Worm (Caenorhabditis elegans) whole organism, midembryonic: ENCODE data around the gene hlh-4.

Source experiments
- T22C8.4 ChIP-seq: fragments of 200-800 bp; sonication (Bioruptor generic); IDR thresholded peaks from 2 replicates; pipeline ENCODE4 v1.3.6; 2022; ENCODE audit warnings: missing genetic modification characterization, missing compliant biosample characterization
- cog-1 ChIP-seq: sonication (generic microtip); optimal IDR thresholded peaks from 2 replicates; lab custom pipeline; 2016; ENCODE audit warnings: missing genetic modification characterization, missing compliant biosample characterization
- flt-1 ChIP-seq: fragments of 200-800 bp; sonication (Bioruptor generic); IDR thresholded peaks from 2 replicates; pipeline ENCODE4 v1.3.6; 2022; ENCODE audit warnings: missing genetic modification characterization, missing compliant biosample characterization
- klf-2 ChIP-seq: fragments of 200-800 bp; sonication (Bioruptor generic); conservative IDR thresholded peaks from 2 replicates; pipeline ENCODE4 v1.3.6; 2022; ENCODE audit warnings: missing genetic modification reagents, missing genetic modification characterization, missing compliant biosample characterization
- med-1 ChIP-seq: sonication (generic microtip); optimal IDR thresholded peaks from 2 replicates; lab custom pipeline; 2017; ENCODE audit warnings: missing genetic modification characterization, mild to moderate bottlenecking, missing compliant biosample characterization, antibody characterized with exemption, missing genetic modification reagents; ENCODE audit not compliant: insufficient read depth
- ref-1 ChIP-seq: fragments of 200-800 bp; sonication (Bioruptor generic); conservative IDR thresholded peaks from 2 replicates; pipeline ENCODE4 v1.3.6; 2022; ENCODE audit warnings: missing genetic modification reagents, missing genetic modification characterization, missing compliant biosample characterization
- tab-1 ChIP-seq: fragments of 200-800 bp; sonication (Bioruptor generic); IDR thresholded peaks from 2 replicates; pipeline ENCODE4 v1.3.6; 2022; ENCODE audit warnings: missing genetic modification characterization, missing compliant biosample characterization
- ztf-23 ChIP-seq: fragments of 200-800 bp; sonication (Bioruptor generic); IDR thresholded peaks from 2 replicates; pipeline ENCODE4 v1.3.6; 2022; ENCODE audit warnings: missing genetic modification reagents, missing genetic modification characterization, missing compliant biosample characterization
- ztf-29 ChIP-seq: fragments of 200-800 bp; sonication (Bioruptor generic); IDR thresholded peaks from 2 replicates; pipeline ENCODE4 v1.3.6; 2022; ENCODE audit warnings: missing genetic modification reagents, missing genetic modification characterization, missing compliant biosample characterization

hlh-4 gene

DNA sequence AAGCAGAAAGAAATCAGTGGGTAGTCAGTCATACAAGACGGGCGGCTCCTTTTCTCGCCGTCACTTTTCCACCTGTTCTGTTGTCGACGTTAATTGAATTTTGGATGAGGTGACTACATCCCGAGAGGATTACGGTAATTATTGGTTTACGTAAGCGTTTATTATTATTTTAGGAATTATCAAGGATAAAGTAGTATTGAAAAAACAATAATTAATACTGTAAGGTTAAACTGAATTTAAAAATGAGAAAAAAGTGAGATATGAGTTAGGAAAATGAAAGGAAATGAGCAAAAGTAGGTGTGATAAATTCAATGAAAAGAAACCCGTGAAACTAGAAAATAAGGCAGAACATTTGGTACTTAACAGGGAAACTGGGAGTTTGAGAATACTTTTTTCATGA is at the start of gene hlh-4:
Gene hlh-4 (minus strand): TSS at position 101 of the 400 bp plus-strand sequence.
- TF ChIP-seq med-1 (GFP tag; lab: Kevin White, UChicago) (no peak), ztf-29 (GFP tag; lab: Robert Waterston, UW) (no peak), cog-1 (tag; lab: Kevin White, UChicago) (no peak), T22C8.4 (GFP tag; lab: Robert Waterston, UW) (no peak), ztf-23 (no peak), klf-2 (GFP tag; lab: Robert Waterston, UW) (no peak), flt-1 (GFP tag; lab: Robert Waterston, UW) (no peak), tab-1 (GFP tag; lab: Robert Waterston, UW) (no peak), ref-1 (GFP tag; lab: Robert Waterston, UW) (no peak)

DNA sequence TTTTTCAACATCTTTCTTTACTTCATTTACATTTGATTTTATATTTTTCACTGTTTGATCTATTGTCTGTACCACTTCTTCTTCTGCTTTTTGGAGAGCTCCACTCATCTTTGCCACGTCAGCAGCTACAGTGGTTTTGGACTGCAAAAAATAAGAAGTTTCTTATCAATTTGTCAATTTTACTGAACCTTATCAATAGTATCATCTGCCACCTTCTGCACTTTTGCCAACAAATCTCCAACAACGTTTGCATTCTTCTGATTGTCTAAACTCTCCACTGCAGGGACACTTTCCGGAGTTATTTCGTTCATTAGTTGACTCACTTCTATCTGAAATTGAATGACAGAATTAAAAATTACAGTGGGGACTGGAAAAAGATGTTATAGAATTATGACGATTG is 47.9 kb upstream of the hlh-4 start:
- no peak for TF ChIP-seq ztf-23
- TF ChIP-seq flt-1 (GFP tag; lab: Robert Waterston, UW), result no peak
- TF ChIP-seq ztf-29 (GFP tag; lab: Robert Waterston, UW), result no peak
- no peak for TF ChIP-seq klf-2 (GFP tag; lab: Robert Waterston, UW)
- TF ChIP-seq med-1 (GFP tag; lab: Kevin White, UChicago), result no peak
- no peak for TF ChIP-seq tab-1 (GFP tag; lab: Robert Waterston, UW)
- TF ChIP-seq cog-1 (tag; lab: Kevin White, UChicago), result no peak
- TF ChIP-seq ref-1 (GFP tag; lab: Robert Waterston, UW), result no peak

ce11 chrIII:9783133-9783590 is 44.3 kb upstream of the hlh-4 start:
- TF ChIP-seq tab-1 (GFP tag; lab: Robert Waterston, UW) (no peak), med-1 (GFP tag; lab: Kevin White, UChicago) (no peak), ztf-23 (no peak)

DNA sequence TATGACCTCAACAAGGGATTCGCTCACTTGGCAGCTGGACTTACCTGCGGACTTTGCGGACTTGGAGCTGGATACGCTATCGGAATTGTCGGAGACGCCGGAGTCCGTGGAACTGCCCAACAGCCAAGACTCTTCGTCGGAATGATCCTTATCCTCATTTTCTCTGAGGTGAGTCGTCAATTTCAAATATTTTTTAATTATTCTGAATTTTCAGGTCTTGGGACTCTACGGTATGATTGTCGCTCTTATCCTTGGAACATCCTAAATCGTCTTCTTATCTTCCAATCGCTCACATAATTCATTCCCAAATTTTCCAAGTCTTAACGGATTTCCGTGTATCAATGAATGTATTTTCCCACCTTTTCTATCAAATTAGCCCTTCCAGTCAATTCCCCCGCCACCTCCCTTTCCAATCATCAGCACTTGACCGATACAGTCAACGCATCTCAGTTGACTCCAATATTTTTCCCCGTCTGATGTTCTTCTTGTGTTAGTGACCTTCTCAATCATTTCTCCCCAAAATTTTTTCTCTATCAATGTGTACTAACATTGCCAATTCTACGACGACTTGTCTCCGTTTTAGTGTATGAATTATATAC is 43.7 kb upstream of the hlh-4 start, which contains the start of gene R10E11.6:
Gene R10E11.6 (plus strand): TSS at position 524 of the 599 bp plus-strand sequence.
- TF ChIP-seq flt-1 (GFP tag; lab: Robert Waterston, UW) (no peak), T22C8.4 (GFP tag; lab: Robert Waterston, UW) (no peak), tab-1 (GFP tag; lab: Robert Waterston, UW) (no peak), ztf-29 (GFP tag; lab: Robert Waterston, UW) (no peak), med-1 (GFP tag; lab: Kevin White, UChicago) (no peak), cog-1 (tag; lab: Kevin White, UChicago) (no peak), ref-1 (GFP tag; lab: Robert Waterston, UW) (no peak), ztf-23 (no peak), klf-2 (GFP tag; lab: Robert Waterston, UW) (no peak)

DNA sequence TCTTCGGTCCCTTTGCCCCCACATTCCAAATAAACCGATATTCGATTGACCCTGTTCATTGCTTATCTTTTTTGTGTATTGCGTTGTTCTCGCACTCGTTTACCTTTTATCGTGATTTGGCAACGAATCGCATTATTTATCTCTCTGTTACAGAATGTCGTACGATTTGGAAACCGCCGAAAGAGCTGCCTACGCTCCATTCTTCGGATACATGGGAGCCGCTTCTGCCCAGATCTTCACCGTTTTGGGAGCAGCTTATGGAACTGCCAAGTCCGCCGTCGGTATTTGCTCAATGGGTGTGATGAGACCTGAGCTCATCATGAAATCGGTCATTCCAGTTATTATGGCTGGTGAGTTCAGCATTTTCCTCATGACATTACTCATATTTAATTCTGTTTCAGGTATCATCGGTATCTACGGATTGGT is 43.2 kb upstream of the hlh-4 start, which contains the start of gene vha-2:
Gene vha-2 (plus strand): TSS at position 154 of the 426 bp plus-strand sequence.
- no peak for TF ChIP-seq T22C8.4 (GFP tag; lab: Robert Waterston, UW)
- no peak for TF ChIP-seq ref-1 (GFP tag; lab: Robert Waterston, UW)
- no peak for TF ChIP-seq ztf-29 (GFP tag; lab: Robert Waterston, UW)
- TF ChIP-seq cog-1 (tag; lab: Kevin White, UChicago), result no peak
- no peak for TF ChIP-seq klf-2 (GFP tag; lab: Robert Waterston, UW)
- TF ChIP-seq med-1 (GFP tag; lab: Kevin White, UChicago), result no peak
- no peak for TF ChIP-seq ztf-23
- TF ChIP-seq flt-1 (GFP tag; lab: Robert Waterston, UW), result no peak

- 0 out of 2 replicates have a peak, but pooled peaks have one; percentile 53 for TF ChIP-seq ztf-23
- TF ChIP-seq T22C8.4 (GFP tag; lab: Robert Waterston, UW), result no peak
- no peak; the same call in 1 of the 2 replicates for TF ChIP-seq flt-1 (GFP tag; lab: Robert Waterston, UW)
- peak; percentile 53 for TF ChIP-seq cog-1 (tag; lab: Kevin White, UChicago)
- no peak for TF ChIP-seq ref-1 (GFP tag; lab: Robert Waterston, UW)
- TF ChIP-seq med-1 (GFP tag; lab: Kevin White, UChicago), result no peak
- no peak for TF ChIP-seq tab-1 (GFP tag; lab: Robert Waterston, UW)
Observed at ce11 chrIII:9780665-9781304, 41.9 kb upstream of the hlh-4 start, which contains the start of gene vha-1. Gene vha-1, plus strand, starts transcription at chrIII:9781254.

DNA sequence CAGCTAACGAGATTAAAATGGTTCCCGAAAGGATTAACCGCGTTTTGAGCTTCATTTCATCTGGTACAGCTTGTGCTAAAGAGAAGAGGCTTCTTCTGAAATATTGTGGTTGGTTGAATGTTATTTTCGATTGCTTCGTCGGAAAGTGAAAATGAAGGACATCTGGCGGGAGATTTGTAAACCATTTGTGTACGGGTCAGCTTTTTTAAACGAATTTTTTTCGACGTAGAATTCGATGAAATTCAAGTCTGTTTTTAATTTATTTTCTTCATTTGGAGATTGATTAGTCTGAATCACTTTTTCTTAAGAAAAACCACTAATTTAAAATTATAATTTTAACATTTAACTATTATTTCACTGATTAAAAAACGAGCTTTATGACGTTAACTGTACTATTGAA is 41.4 kb upstream of the hlh-4 start, which contains the start of gene sqv-3:
Gene sqv-3 (minus strand): TSS at position 101 of the 400 bp plus-strand sequence.
- TF ChIP-seq klf-2 (GFP tag; lab: Robert Waterston, UW), result no peak
- TF ChIP-seq flt-1 (GFP tag; lab: Robert Waterston, UW), result no peak
- TF ChIP-seq T22C8.4 (GFP tag; lab: Robert Waterston, UW), result no peak
- no peak for TF ChIP-seq ztf-23
- no peak for TF ChIP-seq tab-1 (GFP tag; lab: Robert Waterston, UW)
- TF ChIP-seq ref-1 (GFP tag; lab: Robert Waterston, UW), result no peak
- no peak for TF ChIP-seq cog-1 (tag; lab: Kevin White, UChicago)
- no peak for TF ChIP-seq ztf-29 (GFP tag; lab: Robert Waterston, UW)
- TF ChIP-seq med-1 (GFP tag; lab: Kevin White, UChicago), result no peak

DNA sequence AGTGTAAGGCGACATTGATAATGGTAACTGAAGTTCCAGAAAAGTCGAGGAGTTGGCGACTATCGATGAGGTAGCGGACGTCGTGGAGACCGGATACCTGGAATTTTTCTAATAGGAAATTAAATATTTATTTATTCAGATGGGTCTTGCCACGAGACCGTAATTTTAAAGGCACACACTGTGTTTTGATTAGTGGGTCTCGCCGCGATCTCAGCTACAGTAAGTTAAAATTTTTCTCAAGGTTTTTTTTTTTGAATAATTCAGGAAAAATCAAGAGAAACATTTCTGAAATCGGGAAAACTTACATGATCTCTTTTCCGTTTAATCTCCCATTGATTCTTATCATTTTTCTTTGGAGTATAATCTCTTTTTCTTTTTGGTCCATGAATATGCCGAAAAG is 40.2 kb upstream of the hlh-4 start:
- TF ChIP-seq T22C8.4 (GFP tag; lab: Robert Waterston, UW), result no peak
- TF ChIP-seq ref-1 (GFP tag; lab: Robert Waterston, UW), result no peak
- no peak for TF ChIP-seq flt-1 (GFP tag; lab: Robert Waterston, UW)
- TF ChIP-seq klf-2 (GFP tag; lab: Robert Waterston, UW), result no peak

DNA sequence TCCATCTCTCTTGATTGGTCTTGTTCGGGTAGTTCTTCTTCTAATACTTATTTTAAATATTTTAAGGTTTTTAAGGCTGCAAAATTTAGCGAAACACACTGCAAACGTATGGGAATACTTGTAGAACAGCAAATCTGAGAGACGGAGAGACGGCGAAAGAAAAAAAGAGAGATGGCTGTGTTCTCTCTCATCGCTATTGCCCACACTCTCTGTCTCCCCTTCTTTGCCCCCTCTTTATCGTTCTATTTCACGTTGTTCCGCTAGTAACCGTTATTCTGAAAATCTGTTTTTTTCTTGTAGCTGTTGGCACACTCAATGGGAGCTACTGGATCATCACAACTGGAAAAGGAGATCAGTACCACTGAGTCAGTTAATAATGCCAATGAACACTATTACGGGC is 37.5 kb upstream of the hlh-4 start, which contains the start of gene usp-46:
Gene usp-46 (plus strand): TSS at position 301 of the 400 bp plus-strand sequence.
- TF ChIP-seq cog-1 (tag; lab: Kevin White, UChicago), result no peak
- TF ChIP-seq flt-1 (GFP tag; lab: Robert Waterston, UW), result 0 out of 2 replicates have a peak, but pooled peaks have one; percentile 39
